Fruit fly (Drosophila melanogaster) whole organism, prepupa: Measurements from ENCODE around the gene CG34393.
A peak's percentile ranks its signal among the peaks of the same experiment; 100 is the strongest.

Experiments used
- CG10631 ChIP-seq: fragments of 200-800 bp; sonication (Bioruptor generic); optimal IDR thresholded peaks from 2 replicates; lab custom pipeline; 2016; ENCODE audit warnings: missing biosample characterization, missing genetic modification characterization
- CG11294 ChIP-seq: fragments of 200-800 bp; sonication (Bioruptor generic); IDR thresholded peaks from 2 replicates; pipeline ENCODE4 v1.3.6; 2022; ENCODE audit warnings: missing biosample characterization, missing genetic modification characterization
- CG11762 ChIP-seq: fragments of 200-800 bp; sonication (Bioruptor generic); optimal IDR thresholded peaks from 3 replicates; lab custom pipeline; 2016; ENCODE audit warnings: missing biosample characterization, missing genetic modification characterization; ENCODE audit not compliant: insufficient read depth
- CG16779 ChIP-seq: fragments of 200-800 bp; sonication (Bioruptor generic); optimal IDR thresholded peaks from 3 replicates; lab custom pipeline; 2017; ENCODE audit warnings: missing biosample characterization, mild to moderate bottlenecking, missing genetic modification characterization
- CG32006 ChIP-seq: fragments of 200-800 bp; sonication (Bioruptor generic); optimal IDR thresholded peaks from 3 replicates; lab custom pipeline; 2017; ENCODE audit warnings: missing biosample characterization, mild to moderate bottlenecking, missing genetic modification characterization
- CG3919 ChIP-seq: fragments of 200-800 bp; sonication (Bioruptor generic); optimal IDR thresholded peaks from 3 replicates; lab custom pipeline; 2016; ENCODE audit warnings: missing biosample characterization, missing genetic modification characterization
- CG4318 ChIP-seq: fragments of 200-800 bp; sonication (Bioruptor generic); optimal IDR thresholded peaks from 3 replicates; lab custom pipeline; 2017; ENCODE audit warnings: missing biosample characterization, mild to moderate bottlenecking, missing genetic modification characterization
- CG6792 ChIP-seq: fragments of 200-800 bp; sonication (Bioruptor generic); optimal IDR thresholded peaks from 3 replicates; lab custom pipeline; 2016; ENCODE audit warnings: missing biosample characterization, missing genetic modification characterization
- CG8119 ChIP-seq: fragments of 200-800 bp; sonication (Bioruptor generic); IDR thresholded peaks from 3 replicates; pipeline ENCODE4 v1.3.6; 2022; ENCODE audit warnings: missing biosample characterization, missing genetic modification characterization
- CG8319 ChIP-seq: fragments of 200-800 bp; sonication (Bioruptor generic); optimal IDR thresholded peaks from 3 replicates; lab custom pipeline; 2016; ENCODE audit warnings: missing biosample characterization, missing genetic modification characterization
- CG8632 ChIP-seq: fragments of 200-800 bp; sonication (Bioruptor generic); optimal IDR thresholded peaks from 3 replicates; lab custom pipeline; 2016; ENCODE audit warnings: missing biosample characterization, missing genetic modification characterization
- Eip78C ChIP-seq: fragments of 200-800 bp; sonication (Bioruptor generic); peaks from one replicate; lab custom pipeline; 2016; ENCODE audit warnings: missing biosample characterization, missing genetic modification characterization
- Eip93F ChIP-seq: fragments of 200-800 bp; sonication (Bioruptor generic); optimal IDR thresholded peaks from 2 replicates; lab custom pipeline; 2016; ENCODE audit warnings: missing biosample characterization, mild to moderate bottlenecking, missing genetic modification characterization
- Ets96B ChIP-seq: fragments of 200-800 bp; optimal IDR thresholded peaks from 2 replicates; lab custom pipeline; 2019; ENCODE audit warnings: missing biosample characterization, mild to moderate bottlenecking, missing genetic modification characterization, moderate library complexity
- Hr39 ChIP-seq: fragments of 200-800 bp; sonication (Bioruptor generic); optimal IDR thresholded peaks from 2 replicates; lab custom pipeline; 2016; ENCODE audit warnings: missing biosample characterization, missing genetic modification characterization
- Hr4 ChIP-seq: fragments of 200-800 bp; sonication (Bioruptor generic); optimal IDR thresholded peaks from 3 replicates; lab custom pipeline; 2016; ENCODE audit warnings: missing biosample characterization, missing genetic modification characterization
- Met ChIP-seq: fragments of 200-800 bp; sonication (Bioruptor generic); optimal IDR thresholded peaks from 3 replicates; lab custom pipeline; 2016; ENCODE audit warnings: missing biosample characterization, missing genetic modification characterization
- Sox102F ChIP-seq: fragments of 200-800 bp; sonication (Bioruptor generic); optimal IDR thresholded peaks from 2 replicates; lab custom pipeline; 2016; ENCODE audit warnings: missing biosample characterization, mild to moderate bottlenecking, missing genetic modification characterization
- Sox15 ChIP-seq: fragments of 200-800 bp; sonication (Bioruptor generic); optimal IDR thresholded peaks from 3 replicates; lab custom pipeline; 2016; ENCODE audit warnings: missing biosample characterization, missing genetic modification characterization
- achi ChIP-seq: fragments of 200-800 bp; sonication (Bioruptor generic); optimal IDR thresholded peaks from 3 replicates; lab custom pipeline; 2016; ENCODE audit warnings: missing biosample characterization, missing genetic modification characterization
- acj6 ChIP-seq: fragments of 200-800 bp; sonication (Bioruptor generic); optimal IDR thresholded peaks from 3 replicates; lab custom pipeline; 2016; ENCODE audit warnings: missing biosample characterization, missing genetic modification characterization
- dsx ChIP-seq: fragments of 200-800 bp; optimal IDR thresholded peaks from 3 replicates; lab custom pipeline; 2019; ENCODE audit warnings: missing biosample characterization, mild to moderate bottlenecking, missing genetic modification characterization, moderate library complexity; ENCODE audit not compliant: poor library complexity, severe bottlenecking
- esn ChIP-seq: fragments of 200-800 bp; sonication (Bioruptor generic); optimal IDR thresholded peaks from 2 replicates; lab custom pipeline; 2016; ENCODE audit warnings: missing biosample characterization, mild to moderate bottlenecking, missing genetic modification characterization, moderate library complexity
- fkh ChIP-seq: fragments of 200-800 bp; sonication (Bioruptor generic); optimal IDR thresholded peaks from 3 replicates; lab custom pipeline; 2017; ENCODE audit warnings: missing biosample characterization, mild to moderate bottlenecking, missing genetic modification characterization, moderate library complexity
- pdm3 ChIP-seq: fragments of 200-800 bp; sonication (Bioruptor generic); optimal IDR thresholded peaks from 3 replicates; lab custom pipeline; 2016; ENCODE audit warnings: missing biosample characterization, missing genetic modification characterization
- spab ChIP-seq: fragments of 200-800 bp; sonication (Bioruptor generic); optimal IDR thresholded peaks from 2 replicates; lab custom pipeline; 2017; ENCODE audit warnings: missing biosample characterization, mild to moderate bottlenecking, missing genetic modification characterization, missing genetic modification reagents
- svp ChIP-seq: fragments of 200-800 bp; sonication (Bioruptor generic); peaks from one replicate; lab custom pipeline; 2016; ENCODE audit warnings: missing biosample characterization, missing genetic modification characterization
- topi ChIP-seq: fragments of 200-800 bp; sonication (Bioruptor generic); optimal IDR thresholded peaks from 3 replicates; lab custom pipeline; 2016; ENCODE audit warnings: missing biosample characterization, missing genetic modification characterization
- vri ChIP-seq: fragments of 200-800 bp; sonication (Bioruptor generic); optimal IDR thresholded peaks from 3 replicates; lab custom pipeline; 2016; ENCODE audit warnings: missing biosample characterization, mild to moderate bottlenecking, missing genetic modification characterization

The CG34393 gene

dm6 chr2L:3172745-3173271, 27.5 kb downstream of the CG34393 start (continued):
- TF ChIP-seq topi (GFP tag; lab: Kevin White, UChicago) (peak; percentile 46), Ets96B (tag; lab: Kevin White, UChicago) (no peak), Hr4 (peak; percentile 25)

dm6 chr2L:3170949-3171579, 29.2 kb downstream of the CG34393 start, which contains the start of gene CG44002:
CG44002 (minus strand) TSS chr2L:3171092.
- TF ChIP-seq CG4318 (GFP tag; lab: Kevin White, UChicago), result no peak
- no peak for TF ChIP-seq CG8119 (GFP tag; lab: Robert Waterston, UW)
- peak; percentile 17 for TF ChIP-seq Met (GFP tag; lab: Kevin White, UChicago)
- TF ChIP-seq CG32006, result no peak
- peak; percentile 51 for TF ChIP-seq Eip78C (GFP tag; lab: Kevin White, UChicago)
- TF ChIP-seq fkh, result peak; percentile 74
- no peak for TF ChIP-seq CG11762
- no peak for TF ChIP-seq pdm3 (GFP tag; lab: Kevin White, UChicago)
- TF ChIP-seq esn (GFP tag; lab: Kevin White, UChicago), result peak; percentile 2
- TF ChIP-seq, all 60 proteins: peak for 4

- TF ChIP-seq spab (GFP tag; lab: Kevin White, UChicago) (no peak), svp (GFP tag; lab: Kevin White, UChicago) (peak; percentile 71)
Measured at dm6 chr2L:3166710-3167109, 33.6 kb downstream of the CG34393 start.

- no peak for TF ChIP-seq CG10631 (GFP tag; lab: Kevin White, UChicago)
- no peak for TF ChIP-seq CG8319 (GFP tag; lab: Kevin White, UChicago)
- peak; percentile 100 for TF ChIP-seq vri (GFP tag; lab: Kevin White, UChicago)
- no peak for TF ChIP-seq Sox102F
- TF ChIP-seq acj6 (GFP tag; lab: Kevin White, UChicago), result no peak
- peak; percentile 5 for TF ChIP-seq Eip93F (GFP tag; lab: Kevin White, UChicago)
- TF ChIP-seq CG3919, result no peak
- no peak for TF ChIP-seq CG8632
- peak; percentile 73 for TF ChIP-seq svp (GFP tag; lab: Kevin White, UChicago)
- TF ChIP-seq Hr4, result no peak
- TF ChIP-seq CG11294 (GFP tag; lab: Robert Waterston, UW), result no peak
- no peak for TF ChIP-seq Hr39 (GFP tag; lab: Kevin White, UChicago)
- no peak for TF ChIP-seq Sox15 (GFP tag; lab: Kevin White, UChicago)
- no peak for TF ChIP-seq CG6792
- peak; percentile 15 for TF ChIP-seq dsx (GFP tag; lab: Kevin White, UChicago)
- TF ChIP-seq, all 60 proteins: peak for 4
Measured at dm6 chr2L:3165022-3165647, 35.2 kb downstream of the CG34393 start.

dm6 chr2L:3164257-3165021, 35.9 kb downstream of the CG34393 start:
- TF ChIP-seq svp (GFP tag; lab: Kevin White, UChicago) (peak; percentile 80), achi (GFP tag; lab: Kevin White, UChicago) (no peak), Eip78C (GFP tag; lab: Kevin White, UChicago) (peak; percentile 50), CG16779 (tag; lab: Kevin White, UChicago) (peak; percentile 9)
- TF ChIP-seq, all 60 proteins: peak for 3
